Worm (Caenorhabditis elegans) whole organism, L4 larva: ENCODE results near the gene F32D8.2.

Experiments
- F26F4.8 ChIP-seq: fragments of 200-800 bp; sonication (Bioruptor generic); conservative IDR thresholded peaks from 2 replicates; pipeline ENCODE4 v1.3.6; 2022; ENCODE audit warnings: missing genetic modification characterization, missing compliant biosample characterization
- F37D6.2 ChIP-seq: sonication (generic microtip); optimal IDR thresholded peaks from 2 replicates; lab custom pipeline; 2016; ENCODE audit warnings: mild to moderate bottlenecking, missing genetic modification characterization, missing compliant biosample characterization
- F49E8.2 ChIP-seq: sonication (generic microtip); optimal IDR thresholded peaks from 2 replicates; lab custom pipeline; 2016; ENCODE audit warnings: missing compliant biosample characterization, mild to moderate bottlenecking, missing genetic modification characterization, borderline replicate concordance
- T20F7.1 ChIP-seq: fragments of 200-800 bp; sonication (Bioruptor generic); optimal IDR thresholded peaks from 2 replicates; lab custom pipeline; 2018; ENCODE audit warnings: mild to moderate bottlenecking, missing genetic modification characterization, missing compliant biosample characterization
- T26A8.4 ChIP-seq: fragments of 200-800 bp; sonication (Bioruptor generic); IDR thresholded peaks from 2 replicates; pipeline ENCODE4 v1.3.6; 2022; ENCODE audit warnings: missing genetic modification characterization, missing compliant biosample characterization
- Y5F2A.4 ChIP-seq: fragments of 200-800 bp; sonication (Bioruptor generic); optimal IDR thresholded peaks from 2 replicates; lab custom pipeline; 2018; ENCODE audit warnings: mild to moderate bottlenecking, missing genetic modification characterization, missing compliant biosample characterization
- aha-1 ChIP-seq: fragments of 150-350 bp; peaks from one replicate; lab custom pipeline; 2014; ENCODE audit warnings: missing biosample characterization, missing genetic modification characterization
- aly-2 ChIP-seq: sonication (generic microtip); optimal IDR thresholded peaks from 2 replicates; lab custom pipeline; 2018; ENCODE audit warnings: missing biosample characterization, missing genetic modification characterization
- ceh-20 ChIP-seq: fragments of 200-800 bp; sonication (Bioruptor generic); IDR thresholded peaks from 2 replicates; pipeline ENCODE4 v1.3.6; 2022; ENCODE audit warnings: missing genetic modification reagents, missing genetic modification characterization, missing compliant biosample characterization
- ceh-28 ChIP-seq: fragments of 150-350 bp; optimal IDR thresholded peaks from 2 replicates; lab custom pipeline; 2014; ENCODE audit warnings: missing biosample characterization, missing genetic modification reagents, missing genetic modification characterization
- ceh-32 ChIP-seq: sonication (generic microtip); optimal IDR thresholded peaks from 2 replicates; lab custom pipeline; 2016; ENCODE audit warnings: mild to moderate bottlenecking, missing genetic modification characterization, missing compliant biosample characterization; ENCODE audit not compliant: poor library complexity
- ces-1 ChIP-seq: fragments of 150-350 bp; sonication (generic microtip); optimal IDR thresholded peaks from 4 replicates; lab custom pipeline; 2014; ENCODE audit warnings: missing biosample characterization, missing genetic modification reagents, missing genetic modification characterization
- cey-2 ChIP-seq: sonication (generic microtip); optimal IDR thresholded peaks from 3 replicates; lab custom pipeline; 2017; ENCODE audit warnings: missing genetic modification characterization, mild to moderate bottlenecking, missing compliant biosample characterization, antibody characterized with exemption, borderline replicate concordance; ENCODE audit not compliant: insufficient read depth
- daf-12 ChIP-seq: fragments of 150-350 bp; optimal IDR thresholded peaks from 2 replicates; lab custom pipeline; 2014; ENCODE audit warnings: missing biosample characterization, missing genetic modification reagents, missing genetic modification characterization
- daf-16 ChIP-seq, 3 experiments: sonication (generic microtip); optimal IDR thresholded peaks; 2 replicates each; lab custom pipeline; 2016 to 2017; ENCODE audit warnings: missing genetic modification characterization in 3 of 3, missing genetic modification reagents in 3 of 3, mild to moderate bottlenecking in 2 of 3, missing compliant biosample characterization in 2 of 3, missing biosample characterization in 1 of 3, moderate library complexity in 1 of 3
- daf-19 ChIP-seq: fragments of 200-800 bp; sonication (Bioruptor generic); conservative IDR thresholded peaks from 2 replicates; pipeline ENCODE4 v1.3.6; 2022; ENCODE audit warnings: missing genetic modification characterization, missing compliant biosample characterization
- dmd-6 ChIP-seq: fragments of 200-800 bp; sonication (Bioruptor generic); IDR thresholded peaks from 2 replicates; pipeline ENCODE4 v1.3.6; 2022; ENCODE audit warnings: missing genetic modification reagents, missing genetic modification characterization, missing compliant biosample characterization
- dmd-9 ChIP-seq: fragments of 200-800 bp; sonication (Bioruptor generic); IDR thresholded peaks from 2 replicates; pipeline ENCODE4 v1.3.6; 2022; ENCODE audit warnings: missing genetic modification reagents, missing genetic modification characterization, missing compliant biosample characterization
- dpl-1 ChIP-seq: fragments of 150-350 bp; optimal IDR thresholded peaks from 2 replicates; lab custom pipeline; 2014; ENCODE audit warnings: missing biosample characterization, missing genetic modification reagents, missing genetic modification characterization
- dve-1 ChIP-seq: sonication (generic microtip); optimal IDR thresholded peaks from 2 replicates; lab custom pipeline; 2017; ENCODE audit warnings: antibody characterized with exemption, mild to moderate bottlenecking, missing genetic modification characterization, missing compliant biosample characterization; ENCODE audit not compliant: insufficient read depth
- egl-43 ChIP-seq: fragments of 200-800 bp; sonication (Bioruptor generic); IDR thresholded peaks from 2 replicates; pipeline ENCODE4 v1.3.6; 2022; ENCODE audit warnings: missing genetic modification reagents, missing genetic modification characterization, missing compliant biosample characterization
- gei-8 ChIP-seq: fragments of 200-800 bp; sonication (Bioruptor generic); optimal IDR thresholded peaks from 2 replicates; lab custom pipeline; 2018; ENCODE audit warnings: mild to moderate bottlenecking, missing genetic modification characterization, missing compliant biosample characterization
- hlh-30 ChIP-seq: sonication (generic microtip); optimal IDR thresholded peaks from 2 replicates; lab custom pipeline; 2017; ENCODE audit warnings: antibody characterized with exemption, mild to moderate bottlenecking, missing genetic modification characterization, missing compliant biosample characterization; ENCODE audit not compliant: insufficient read depth
- jun-1 ChIP-seq: fragments of 150-350 bp; optimal IDR thresholded peaks from 2 replicates; lab custom pipeline; 2014; ENCODE audit warnings: missing biosample characterization, missing genetic modification reagents, missing genetic modification characterization
- lim-7 ChIP-seq: fragments of 200-800 bp; sonication (Bioruptor generic); IDR thresholded peaks from 2 replicates; pipeline ENCODE4 v1.3.6; 2022; ENCODE audit warnings: missing genetic modification characterization, missing compliant biosample characterization
- lin-29 ChIP-seq: fragments of 200-800 bp; sonication (Bioruptor generic); IDR thresholded peaks from 2 replicates; pipeline ENCODE4 v1.3.6; 2022; ENCODE audit warnings: missing genetic modification reagents, missing genetic modification characterization, missing compliant biosample characterization
- mdl-1 ChIP-seq, 2 experiments: fragments of 150-350 bp in 1 of 2; sonication (generic microtip) in 1 of 2; optimal IDR thresholded peaks; 2 replicates each; lab custom pipeline; 2014 to 2017; ENCODE audit warnings: missing biosample characterization in 2 of 2, missing genetic modification characterization in 2 of 2
- mdt-29 ChIP-seq: fragments of 200-800 bp; sonication (Bioruptor generic); IDR thresholded peaks from 2 replicates; pipeline ENCODE4 v1.3.6; 2022; ENCODE audit warnings: missing genetic modification reagents, missing genetic modification characterization, missing compliant biosample characterization
- mep-1 ChIP-seq: fragments of 150-350 bp; sonication (generic microtip); optimal IDR thresholded peaks from 3 replicates; lab custom pipeline; 2014; ENCODE audit warnings: missing biosample characterization, missing genetic modification characterization
- mxl-3 ChIP-seq: fragments of 200-800 bp; sonication (Bioruptor generic); optimal IDR thresholded peaks from 2 replicates; lab custom pipeline; 2018; ENCODE audit warnings: mild to moderate bottlenecking, missing genetic modification characterization, missing compliant biosample characterization
- nhr-28 ChIP-seq: fragments of 150-350 bp; optimal IDR thresholded peaks from 2 replicates; lab custom pipeline; 2014; ENCODE audit warnings: missing biosample characterization, missing genetic modification characterization
- nhr-41 ChIP-seq: fragments of 200-800 bp; sonication (Bioruptor generic); IDR thresholded peaks from 2 replicates; pipeline ENCODE4 v1.3.6; 2022; ENCODE audit warnings: missing genetic modification reagents, missing genetic modification characterization, missing compliant biosample characterization
- php-3 ChIP-seq: fragments of 200-800 bp; sonication (Bioruptor generic); IDR thresholded peaks from 2 replicates; pipeline ENCODE4 v1.3.6; 2022; ENCODE audit warnings: missing genetic modification reagents, missing genetic modification characterization, missing compliant biosample characterization
- pqm-1 ChIP-seq: sonication (generic microtip); optimal IDR thresholded peaks from 2 replicates; lab custom pipeline; 2017; ENCODE audit warnings: missing biosample characterization, missing genetic modification characterization
- rbr-2 ChIP-seq: sonication (generic microtip); optimal IDR thresholded peaks from 2 replicates; lab custom pipeline; 2016; ENCODE audit warnings: missing genotype, missing genetic modification characterization, missing compliant biosample characterization
- set-16 ChIP-seq: fragments of 200-800 bp; sonication (Bioruptor generic); IDR thresholded peaks from 2 replicates; pipeline ENCODE4 v1.3.6; 2022; ENCODE audit warnings: missing genetic modification reagents, missing genetic modification characterization, missing compliant biosample characterization
- snpc-1.2 ChIP-seq: fragments of 200-800 bp; sonication (Bioruptor generic); IDR thresholded peaks from 2 replicates; pipeline ENCODE4 v1.3.6; 2022; ENCODE audit warnings: missing genetic modification reagents, missing genetic modification characterization, missing compliant biosample characterization
- tra-1 ChIP-seq: fragments of 200-800 bp; sonication (Bioruptor generic); IDR thresholded peaks from 2 replicates; pipeline ENCODE4 v1.3.6; 2022; ENCODE audit warnings: missing genetic modification reagents, missing genetic modification characterization, missing compliant biosample characterization
- unc-130 ChIP-seq: sonication (generic microtip); optimal IDR thresholded peaks from 2 replicates; lab custom pipeline; 2016; ENCODE audit warnings: missing genetic modification reagents, missing genetic modification characterization, missing compliant biosample characterization
- unc-39 ChIP-seq: sonication (generic microtip); optimal IDR thresholded peaks from 2 replicates; lab custom pipeline; 2017; ENCODE audit warnings: missing biosample characterization, missing genetic modification characterization
- unc-62 ChIP-seq, 3 experiments: fragments of 150-350 bp in 1 of 3; sonication (generic microtip); optimal IDR thresholded peaks in 2 of 3; peaks in 1 of 3; 1 replicate in 1 of 3; 2 replicates in 2 of 3; lab custom pipeline; 2014 to 2017; ENCODE audit warnings: missing biosample characterization in 3 of 3, missing genetic modification characterization in 3 of 3, missing genetic modification reagents in 3 of 3, missing genotype in 1 of 3
- vab-7 ChIP-seq: fragments of 200-800 bp; sonication (Bioruptor generic); IDR thresholded peaks from 2 replicates; pipeline ENCODE4 v1.3.6; 2022; ENCODE audit warnings: missing genetic modification reagents, missing genetic modification characterization, missing compliant biosample characterization
- zag-1 ChIP-seq: fragments of 150-350 bp; optimal IDR thresholded peaks from 2 replicates; lab custom pipeline; 2014; ENCODE audit warnings: missing biosample characterization, missing genetic modification characterization
- zip-2 ChIP-seq: fragments of 150-350 bp; optimal IDR thresholded peaks from 2 replicates; lab custom pipeline; 2014; ENCODE audit warnings: missing biosample characterization, missing genetic modification characterization
- ztf-7 ChIP-seq: fragments of 150-350 bp; optimal IDR thresholded peaks from 2 replicates; lab custom pipeline; 2014; ENCODE audit warnings: missing biosample characterization, missing genetic modification characterization

Gene F32D8.2

DNA sequence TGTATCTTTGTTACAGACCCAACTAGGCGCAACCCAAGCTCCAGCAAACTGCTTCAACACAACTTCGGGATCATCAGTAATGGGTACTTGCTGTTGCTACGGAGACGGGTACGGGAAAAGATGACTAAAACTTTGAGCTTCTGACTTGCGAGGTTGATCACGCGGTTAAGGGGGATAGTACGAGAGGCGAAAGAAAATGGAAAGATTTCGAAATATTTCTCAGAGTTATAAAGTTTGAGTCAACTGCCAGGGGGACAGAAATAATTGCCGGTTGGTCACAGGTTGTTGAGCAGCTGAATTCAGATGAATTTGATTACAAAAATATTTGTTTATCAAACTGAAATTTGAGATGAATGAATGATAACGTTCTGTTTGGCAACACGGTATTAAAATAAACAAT lies 42.1 kb downstream of the F32D8.2 start:
- TF ChIP-seq ces-1 (GFP tag; lab: Kevin White, UChicago) (no peak), egl-43 (GFP tag; lab: Robert Waterston, UW) (no peak), F37D6.2 (tag; lab: Kevin White, UChicago) (no peak), F26F4.8 (GFP tag; lab: Robert Waterston, UW) (no peak), zip-2 (tag; lab: Kevin White, UChicago) (no peak), ztf-7 (tag; lab: Kevin White, UChicago) (no peak), gei-8 (GFP tag; lab: Kevin White, UChicago) (no peak), mdt-29 (GFP tag; lab: Robert Waterston, UW) (no peak), dve-1 (tag; lab: Kevin White, UChicago) (no peak)

DNA sequence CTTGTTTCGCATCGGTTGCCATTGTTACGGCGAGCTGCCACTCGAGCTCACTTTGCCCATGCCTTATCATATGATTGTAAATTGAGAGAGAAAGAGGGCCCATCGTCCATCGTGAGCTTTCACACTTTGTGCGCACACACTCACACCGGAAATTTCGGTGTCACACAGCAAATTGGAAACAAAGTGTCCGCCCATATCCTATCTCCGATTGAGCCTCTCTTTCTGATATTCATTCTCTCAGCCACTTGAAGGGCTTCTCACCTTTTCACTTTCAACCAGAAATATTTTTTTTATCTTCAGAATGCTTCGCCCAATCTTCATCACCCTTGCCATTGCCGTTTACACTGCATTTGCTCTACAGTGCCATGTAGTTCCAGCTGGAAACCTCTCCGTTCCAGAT lies 45.9 kb downstream of the F32D8.2 start, which contains the start of gene F58B4.3:
F58B4.3 (plus strand) TSS at position 301 of the 400 bp plus-strand sequence.
- TF ChIP-seq mdt-29 (GFP tag; lab: Robert Waterston, UW) (no peak), unc-62 (GFP tag; optimal IDR thresholded peaks at IDR 0.05 in 1 of 2; lab: Kevin White, UChicago) (no peak), unc-62 (tag; optimal IDR thresholded peaks at IDR 0.05; lab: Kevin White, UChicago) (no peak), dmd-9 (GFP tag; lab: Robert Waterston, UW) (no peak), daf-19 (GFP tag; lab: Robert Waterston, UW) (no peak), vab-7 (GFP tag; lab: Robert Waterston, UW) (no peak), cey-2 (tag; lab: Kevin White, UChicago) (no peak), unc-39 (tag; lab: Kevin White, UChicago) (no peak), ces-1 (GFP tag; lab: Kevin White, UChicago) (no peak), F49E8.2 (tag; lab: Kevin White, UChicago) (no peak), zip-2 (tag; lab: Kevin White, UChicago) (no peak), snpc-1.2 (GFP tag; lab: Robert Waterston, UW) (no peak), hlh-30 (no peak), T26A8.4 (GFP tag; lab: Robert Waterston, UW) (no peak), php-3 (GFP tag; lab: Robert Waterston, UW) (no peak), mxl-3 (GFP tag; lab: Kevin White, UChicago) (no peak), unc-130 (GFP tag; lab: Kevin White, UChicago) (no peak), aly-2 (tag; lab: Kevin White, UChicago) (no peak), ceh-28 (no peak), jun-1 (tag; lab: Kevin White, UChicago) (no peak), mep-1 (tag; lab: Kevin White, UChicago) (no peak)

DNA sequence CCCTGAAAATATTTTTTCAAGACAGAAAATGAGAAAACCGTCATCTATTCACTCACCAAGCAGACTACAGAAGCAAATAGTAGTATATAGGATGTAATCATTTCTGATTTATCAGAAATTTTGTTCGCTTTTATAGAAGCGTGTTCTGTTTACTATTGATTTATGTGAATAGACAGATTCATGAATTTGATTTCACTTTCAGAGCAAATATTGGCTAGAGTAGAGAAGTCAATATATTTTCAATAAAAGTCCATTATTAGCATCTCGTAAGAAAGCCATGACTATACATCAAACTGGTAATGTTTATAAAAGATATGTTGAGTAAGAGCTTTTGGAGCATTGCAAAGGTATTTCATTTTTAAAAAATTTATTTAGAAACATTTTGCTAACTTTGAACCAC lies 47.6 kb downstream of the F32D8.2 start, which contains the start of gene scvp-1:
scvp-1 (minus strand) TSS at position 101 of the 400 bp plus-strand sequence.
- TF ChIP-seq ceh-32 (no peak), lim-7 (GFP tag; lab: Robert Waterston, UW) (no peak), ceh-20 (no peak), dmd-6 (GFP tag; lab: Robert Waterston, UW) (no peak), rbr-2 (tag; lab: Kevin White, UChicago) (no peak), Y5F2A.4 (GFP tag; lab: Kevin White, UChicago) (no peak), tra-1 (GFP tag; lab: Robert Waterston, UW) (no peak), jun-1 (tag; lab: Kevin White, UChicago) (no peak), nhr-41 (GFP tag; lab: Robert Waterston, UW) (no peak), dmd-9 (GFP tag; lab: Robert Waterston, UW) (no peak)

DNA sequence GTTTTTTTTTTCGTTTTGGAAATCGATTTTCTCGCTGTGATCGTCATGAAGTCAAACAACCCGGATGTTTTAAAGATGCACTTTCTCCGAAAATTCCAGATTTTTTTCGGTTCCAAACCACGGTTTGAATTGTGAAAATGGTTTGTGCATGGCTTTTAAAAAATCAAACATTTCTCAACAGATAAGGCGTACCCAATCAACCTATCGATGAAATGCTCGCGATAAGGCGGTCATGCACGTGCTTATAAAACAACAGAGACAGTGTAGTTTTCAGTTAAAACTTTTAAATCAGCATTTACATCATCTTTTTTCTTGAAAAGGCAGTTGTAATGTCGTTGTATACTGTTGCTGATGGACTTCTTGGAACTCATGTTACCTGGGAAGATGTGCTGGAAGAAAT lies 48.8 kb downstream of the F32D8.2 start, which contains the start of gene F58B4.5:
F58B4.5 (plus strand) TSS at position 283 of the 400 bp plus-strand sequence.
- no peak for TF ChIP-seq zag-1
- peak; percentile 14 for TF ChIP-seq T20F7.1 (GFP tag; lab: Kevin White, UChicago)
- TF ChIP-seq mdl-1 (tag; optimal IDR thresholded peaks at IDR 0.05; lab: Kevin White, UChicago) = peak in 1 of 2 experiments; percentile 57
- no peak for TF ChIP-seq daf-16 (GFP tag; optimal IDR thresholded peaks at IDR 0.05; lab: Kevin White, UChicago)
- peak; percentile 49 for TF ChIP-seq daf-16 (tag; optimal IDR thresholded peaks at IDR 0.05; lab: Kevin White, UChicago)
- peak; percentile 61 for TF ChIP-seq aha-1 (tag; lab: Kevin White, UChicago)
- no peak for TF ChIP-seq daf-12 (tag; lab: Kevin White, UChicago)
- no peak for TF ChIP-seq set-16 (GFP tag; lab: Robert Waterston, UW)
- TF ChIP-seq snpc-1.2 (GFP tag; lab: Robert Waterston, UW) = no peak
- no peak for TF ChIP-seq lin-29 (GFP tag; lab: Robert Waterston, UW)
- no peak for TF ChIP-seq dpl-1
- TF ChIP-seq pqm-1 = peak; percentile 89
- TF ChIP-seq mxl-3 (GFP tag; lab: Kevin White, UChicago) = peak; percentile 32
- TF ChIP-seq hlh-30 = peak; percentile 17
- peak; percentile 34 for TF ChIP-seq nhr-28 (tag; lab: Kevin White, UChicago)
